Worm (Caenorhabditis elegans): ENCODE data around the gene zyg-12.

- TF ChIP-seq rnt-1 (tag; optimal IDR thresholded peaks at IDR 0.05) (no peak), hlh-15 (tag; optimal IDR thresholded peaks at IDR 0.05) (no peak), syd-9 (tag; optimal IDR thresholded peaks at IDR 0.05) (no peak), fkh-10 (GFP tag; optimal IDR thresholded peaks at IDR 0.05) (no peak), unc-55 (GFP tag; optimal IDR thresholded peaks at IDR 0.05) (no peak), ama-1 (optimal IDR thresholded peaks at IDR 0.05) (no peak), nfya-1 (tag; optimal IDR thresholded peaks at IDR 0.05) (no peak), ceh-45 (GFP tag; IDR thresholded peaks at IDR 0.05) (no peak), eyg-1 (tag; optimal IDR thresholded peaks at IDR 0.05) (no peak), pha-4 (tag; optimal IDR thresholded peaks at IDR 0.05) (no peak), mec-3 (tag; optimal IDR thresholded peaks at IDR 0.05; ENCODE audit: borderline replicate concordance) (no peak), nhr-232 (tag; optimal IDR thresholded peaks at IDR 0.05) (no peak), ceh-24 (tag; optimal IDR thresholded peaks at IDR 0.05) (no peak), C38D4.7 (GFP tag; optimal IDR thresholded peaks at IDR 0.05) (no peak)
Measured at ce11 chrII:4960690-4961089, 11.0 kb downstream of the zyg-12 start.
